Fruit fly (Drosophila melanogaster): Measurements from ENCODE around the gene CG4259.

Gene CG4259

DNA sequence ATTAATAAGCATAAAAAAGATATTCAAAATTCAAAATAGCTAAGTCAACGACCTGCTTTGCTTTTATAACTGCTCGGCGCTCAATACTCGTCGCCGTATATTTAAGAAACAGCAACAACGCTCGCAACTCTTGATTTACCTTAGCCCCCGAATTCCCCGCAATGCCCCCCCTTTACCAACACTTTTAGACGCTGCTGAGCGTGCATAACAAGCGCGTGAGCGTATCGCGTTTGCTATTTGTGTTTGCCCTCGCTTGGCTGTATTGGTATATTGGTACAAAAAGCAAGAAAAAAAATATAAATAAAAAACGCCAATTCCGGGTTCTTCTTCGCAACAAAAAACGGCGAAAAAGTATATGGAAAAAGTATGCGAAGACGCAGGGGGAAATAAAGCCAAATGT is 36.8 kb upstream of the CG4259 start (continued):
- TF ChIP-seq ro (GFP tag; IDR thresholded peaks at IDR 0.05) (no peak), lilli (GFP tag; optimal IDR thresholded peaks at IDR 0.05) (peak; percentile 27), Doc3 (GFP tag; IDR thresholded peaks at IDR 0.05; ENCODE audit: partially characterized antibody) (no peak), usp (GFP tag; optimal IDR thresholded peaks at IDR 0.05) (no peak), CG3065 (GFP tag; optimal IDR thresholded peaks at IDR 0.05) (no peak), aop (GFP tag; IDR thresholded peaks at IDR 0.05) (peak; percentile 33; the same call in 1 of the 2 replicates), CG12236 (GFP tag; optimal IDR thresholded peaks at IDR 0.05) (no peak), Dad (GFP tag; optimal IDR thresholded peaks at IDR 0.05) (no peak), CG7928 (GFP tag; optimal IDR thresholded peaks at IDR 0.05) (no peak), sim (GFP tag; IDR thresholded peaks at IDR 0.05) (no peak), MTF-1 (GFP tag; optimal IDR thresholded peaks at IDR 0.05; ENCODE audit: borderline replicate concordance) (no peak), CG10431 (GFP tag; optimal IDR thresholded peaks at IDR 0.05) (no peak), gsb-n (tag; optimal IDR thresholded peaks at IDR 0.05) (peak; percentile 40), CG15011 (GFP tag; optimal IDR thresholded peaks at IDR 0.05) (no peak), sug (tag; optimal IDR thresholded peaks at IDR 0.05) (peak; percentile 56), CG7786 (GFP tag; optimal IDR thresholded peaks at IDR 0.05) (no peak), CG17328 (GFP tag; IDR thresholded peaks at IDR 0.05) (no peak), CG7987 (GFP tag; optimal IDR thresholded peaks at IDR 0.05) (peak; percentile 39), kay (GFP tag; optimal IDR thresholded peaks at IDR 0.05) (no peak), Sox100B (GFP tag; optimal IDR thresholded peaks at IDR 0.05) (no peak), tll (GFP tag; optimal IDR thresholded peaks at IDR 0.05) (no peak), corto (GFP tag; optimal IDR thresholded peaks at IDR 0.05) (no peak), CG17829 (tag; optimal IDR thresholded peaks at IDR 0.05) (no peak), cato (GFP tag; optimal IDR thresholded peaks at IDR 0.05; ENCODE audit: borderline replicate concordance) (no peak), CG14860 (GFP tag; IDR thresholded peaks at IDR 0.05; ENCODE audit: partially characterized antibody) (no peak), Hmr (GFP tag; optimal IDR thresholded peaks at IDR 0.05) (no peak), Scr (GFP tag; IDR thresholded peaks at IDR 0.05; ENCODE audit: partially characterized antibody) (no peak), ken (GFP tag; IDR thresholded peaks at IDR 0.05) (no peak), CG32767 (GFP tag; IDR thresholded peaks at IDR 0.05) (no peak), Doc2 (GFP tag; IDR thresholded peaks at IDR 0.05) (no peak), Sry-β (GFP tag; optimal IDR thresholded peaks at IDR 0.05) (no peak), seq (GFP tag; IDR thresholded peaks at IDR 0.05) (no peak), CG13894 (tag; optimal IDR thresholded peaks at IDR 0.05) (peak; percentile 82), CG6813 (GFP tag; optimal IDR thresholded peaks at IDR 0.05) (no peak), ap (GFP tag; IDR thresholded peaks at IDR 0.05) (no peak), CG11093 (GFP tag; IDR thresholded peaks at IDR 0.05) (no peak), fd64A (GFP tag; optimal IDR thresholded peaks at IDR 0.05) (no peak), Jarid2 (GFP tag; optimal IDR thresholded peaks at IDR 0.05) (no peak), HLH3B (GFP tag; IDR thresholded peaks at IDR 0.05) (no peak), Ssrp (tag; optimal IDR thresholded peaks at IDR 0.05) (no peak), Poxn (GFP tag; IDR thresholded peaks at IDR 0.05) (no peak), CG16815 (GFP tag; optimal IDR thresholded peaks at IDR 0.05) (no peak), CG9817 (tag; optimal IDR thresholded peaks at IDR 0.05) (no peak), ci (GFP tag; IDR thresholded peaks at IDR 0.05) (no peak), CG6854 (GFP tag; optimal IDR thresholded peaks at IDR 0.05) (no peak), CG10654 (GFP tag; optimal IDR thresholded peaks at IDR 0.05) (no peak), abd-A (tag; optimal IDR thresholded peaks at IDR 0.05) (peak; percentile 97), Fer3 (tag; optimal IDR thresholded peaks at IDR 0.05) (no peak), CG12071 (GFP tag; optimal IDR thresholded peaks at IDR 0.05) (no peak), knrl (GFP tag; IDR thresholded peaks at IDR 0.05; ENCODE audit: partially characterized antibody) (no peak), zen2 (GFP tag; IDR thresholded peaks at IDR 0.05; ENCODE audit: partially characterized antibody) (no peak)
